Fruit fly (Drosophila melanogaster) S2 (cell line): Measurements from ENCODE around the gene Nmt.

Experiments
- CG8478 ChIP-seq: fragments of >200 bp; optimal IDR thresholded peaks from 2 replicates; lab custom pipeline; 2018
- CTCF ChIP-seq, 2 experiments: fragments of >200 bp; optimal IDR thresholded peaks; 2 replicates each; lab custom pipeline; 2018

DNA sequence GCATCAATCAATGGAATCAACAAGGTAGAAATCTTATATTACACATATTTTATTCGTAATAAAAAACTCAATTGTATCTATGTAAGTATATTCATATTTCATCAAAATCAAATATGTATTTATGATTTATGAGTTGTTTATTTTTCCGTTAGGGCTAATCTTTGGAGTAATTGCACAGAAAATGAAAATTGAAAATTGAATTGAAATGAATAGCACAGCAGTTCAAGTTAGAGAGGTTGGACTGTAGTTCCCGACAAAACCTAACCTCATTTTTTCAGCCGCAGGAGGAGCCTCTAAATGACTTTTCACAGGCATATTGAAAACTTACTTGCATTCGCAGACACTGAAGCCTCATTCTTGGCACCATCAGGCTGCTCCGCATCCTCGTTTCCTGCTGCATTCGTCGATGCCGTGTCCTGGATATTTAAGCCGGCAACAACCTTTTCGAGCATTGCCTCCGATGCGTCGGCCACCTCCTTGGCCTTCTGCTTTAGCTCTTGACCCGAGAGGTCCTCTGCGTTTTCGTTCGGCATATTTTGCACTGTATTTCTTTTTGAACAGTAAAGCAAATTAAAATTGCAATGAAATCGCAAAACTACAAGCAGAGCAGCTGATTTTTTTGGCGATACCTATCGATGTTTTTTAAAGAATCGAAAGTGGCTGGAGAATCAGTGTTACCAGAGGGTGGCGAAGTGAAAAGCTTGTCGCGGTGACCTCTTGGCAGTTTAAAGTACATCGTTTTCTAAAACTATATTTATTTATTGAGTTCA lies at the start of gene Nmt:
- TF ChIP-seq CG8478 (lab: Kevin White, UChicago) (no peak), CTCF (optimal IDR thresholded peaks at IDR 0.05; lab: Kevin White, UChicago) (no peak)
